Worm (Caenorhabditis elegans) whole organism, midembryonic: ENCODE results near the gene Y81G3A.1.

ENCODE experiments used
- T22C8.4 ChIP-seq: fragments of 200-800 bp; sonication (Bioruptor generic); IDR thresholded peaks from 2 replicates; pipeline ENCODE4 v1.3.6; 2022; ENCODE audit warnings: missing genetic modification characterization, missing compliant biosample characterization
- cog-1 ChIP-seq: sonication (generic microtip); optimal IDR thresholded peaks from 2 replicates; lab custom pipeline; 2016; ENCODE audit warnings: missing genetic modification characterization, missing compliant biosample characterization
- flt-1 ChIP-seq: fragments of 200-800 bp; sonication (Bioruptor generic); IDR thresholded peaks from 2 replicates; pipeline ENCODE4 v1.3.6; 2022; ENCODE audit warnings: missing genetic modification characterization, missing compliant biosample characterization
- klf-2 ChIP-seq: fragments of 200-800 bp; sonication (Bioruptor generic); conservative IDR thresholded peaks from 2 replicates; pipeline ENCODE4 v1.3.6; 2022; ENCODE audit warnings: missing genetic modification reagents, missing genetic modification characterization, missing compliant biosample characterization
- ref-1 ChIP-seq: fragments of 200-800 bp; sonication (Bioruptor generic); conservative IDR thresholded peaks from 2 replicates; pipeline ENCODE4 v1.3.6; 2022; ENCODE audit warnings: missing genetic modification reagents, missing genetic modification characterization, missing compliant biosample characterization
- tab-1 ChIP-seq: fragments of 200-800 bp; sonication (Bioruptor generic); IDR thresholded peaks from 2 replicates; pipeline ENCODE4 v1.3.6; 2022; ENCODE audit warnings: missing genetic modification characterization, missing compliant biosample characterization

DNA sequence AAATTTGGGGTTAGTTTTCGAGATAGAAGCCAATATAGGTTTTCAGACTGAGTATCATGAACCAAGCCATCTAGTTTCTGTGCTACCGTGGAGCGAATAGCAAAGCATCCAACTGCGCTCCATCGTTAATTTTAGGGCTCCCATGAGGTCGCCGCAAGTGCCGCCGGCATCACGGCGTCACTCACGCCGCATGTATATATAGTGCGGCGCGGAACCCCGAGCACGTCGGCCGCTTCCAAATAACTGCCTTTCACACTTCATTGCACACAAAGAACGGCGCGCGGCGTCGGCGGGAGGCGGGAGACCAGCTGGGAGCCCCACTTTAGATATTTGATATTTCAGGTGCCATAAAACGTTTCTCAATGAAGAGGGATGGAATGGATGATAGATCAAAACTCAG lies 33.7 kb downstream of the Y81G3A.1 start:
- TF ChIP-seq ref-1 (GFP tag; lab: Robert Waterston, UW) (no peak), flt-1 (GFP tag; lab: Robert Waterston, UW) (no peak), T22C8.4 (no peak), cog-1 (tag; lab: Kevin White, UChicago) (no peak), klf-2 (GFP tag; lab: Robert Waterston, UW) (no peak), tab-1 (GFP tag; lab: Robert Waterston, UW) (no peak)
